Worm (Caenorhabditis elegans) whole organism, L4/young adult: ENCODE results near the gene K07H8.8.

Experiments
- W03F9.2 ChIP-seq: fragments of 150-350 bp; optimal IDR thresholded peaks from 2 replicates; lab custom pipeline; 2014; ENCODE audit warnings: missing biosample characterization, missing genetic modification characterization
- dao-5 ChIP-seq: sonication (generic microtip); optimal IDR thresholded peaks from 2 replicates; lab custom pipeline; 2016; ENCODE audit warnings: missing genotype, missing genetic modification characterization, moderate library complexity, missing compliant biosample characterization
- him-1 ChIP-seq: sonication (generic microtip); optimal IDR thresholded peaks from 2 replicates; lab custom pipeline; 2016; ENCODE audit warnings: missing genotype, missing genetic modification reagents, missing genetic modification characterization, missing compliant biosample characterization

The K07H8.8 gene

DNA sequence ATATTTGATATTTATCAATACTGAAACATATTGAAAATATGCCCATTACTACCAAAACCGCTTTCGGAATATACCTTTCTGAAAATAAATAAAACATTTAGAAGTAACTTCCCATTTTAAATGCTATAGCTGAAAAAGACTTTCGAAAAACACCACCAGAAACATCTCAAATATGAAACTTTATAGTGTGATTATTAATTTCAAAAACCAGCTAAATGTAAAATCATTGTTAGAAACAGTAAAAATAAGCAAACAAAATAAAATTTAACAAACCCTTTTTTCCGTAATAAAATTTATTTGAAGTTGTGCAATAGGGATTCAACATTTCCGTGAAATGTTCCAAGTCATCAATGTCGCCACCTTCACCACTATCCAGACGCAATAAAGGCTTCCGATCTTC is at the start of gene K07H8.8, which contains the start of gene K07H8.5:
Gene K07H8.8, minus strand, starts transcription at position 389 of the 400 bp plus-strand sequence.
Gene K07H8.5, plus strand, starts transcription at position 301 of the 400 bp plus-strand sequence.
- TF ChIP-seq W03F9.2 (tag; lab: Kevin White, UChicago) (no peak), dao-5 (tag; lab: Kevin White, UChicago) (no peak), him-1 (tag; lab: Kevin White, UChicago) (no peak)

DNA sequence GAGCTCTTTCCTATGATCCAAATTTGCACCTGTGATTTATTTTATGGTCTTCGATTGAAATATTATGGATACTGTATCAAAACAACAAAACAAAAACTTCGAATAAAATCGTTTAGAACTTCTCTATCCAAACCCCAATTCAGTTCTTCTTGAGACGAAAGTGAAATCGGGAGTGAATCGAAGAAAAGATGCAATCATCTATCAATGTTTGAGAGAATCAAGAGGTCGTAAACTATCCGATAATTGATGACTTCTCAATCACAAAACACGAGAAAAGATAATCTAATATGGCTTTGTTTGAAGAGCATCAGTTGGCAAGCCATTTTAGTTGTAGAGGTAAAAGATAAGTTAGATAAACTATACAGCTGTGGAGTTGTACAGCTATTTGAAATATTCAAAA is 49.6 kb upstream of the K07H8.8 start:
- TF ChIP-seq him-1 (tag; lab: Kevin White, UChicago) (no peak), W03F9.2 (tag; lab: Kevin White, UChicago) (no peak), dao-5 (tag; lab: Kevin White, UChicago) (no peak)

DNA sequence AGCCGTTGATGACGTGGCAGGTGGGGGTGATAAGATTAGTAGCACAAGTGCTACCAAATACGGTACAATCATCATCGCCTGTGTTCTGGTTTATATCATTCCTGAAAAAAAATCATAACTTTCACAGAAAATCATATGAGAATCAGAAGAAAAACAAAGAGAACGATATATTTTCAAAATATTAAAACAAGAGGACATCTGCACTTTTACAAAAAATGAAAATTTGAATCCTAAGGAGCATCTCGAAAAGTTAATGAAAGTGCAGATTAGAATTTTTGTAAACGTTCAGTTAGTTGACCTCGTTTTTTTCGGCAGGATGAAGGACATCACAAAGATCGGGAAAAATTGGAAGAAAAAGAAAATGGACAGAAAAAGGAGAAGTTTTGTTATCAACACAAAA is 44.6 kb upstream of the K07H8.8 start, which contains the start of gene F35H10.10:
Gene F35H10.10, minus strand, starts transcription at position 101 of the 400 bp plus-strand sequence.
- TF ChIP-seq him-1 (tag; lab: Kevin White, UChicago) (no peak), dao-5 (tag; lab: Kevin White, UChicago) (no peak), W03F9.2 (tag; lab: Kevin White, UChicago) (no peak)

DNA sequence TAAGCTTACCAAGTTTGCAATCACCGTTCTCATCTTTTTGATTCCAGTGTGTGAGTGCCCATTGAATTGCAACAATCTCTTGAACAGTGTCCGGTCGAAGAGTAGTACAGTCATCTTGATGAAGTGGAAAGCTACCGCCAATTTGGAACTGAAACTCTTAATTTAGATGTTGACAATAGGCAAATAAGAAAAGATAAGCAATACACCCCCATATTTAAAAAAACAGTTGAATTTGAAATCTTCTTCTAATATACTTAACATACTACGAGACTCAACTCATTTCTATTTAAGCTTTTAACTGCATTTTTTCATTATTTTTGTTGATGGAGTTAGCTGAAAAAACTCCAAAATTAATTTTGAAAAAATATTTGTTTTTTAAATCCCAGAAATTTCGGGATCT is 43.9 kb upstream of the K07H8.8 start:
- TF ChIP-seq W03F9.2 (tag; lab: Kevin White, UChicago) (no peak), him-1 (tag; lab: Kevin White, UChicago) (no peak), dao-5 (tag; lab: Kevin White, UChicago) (no peak)

DNA sequence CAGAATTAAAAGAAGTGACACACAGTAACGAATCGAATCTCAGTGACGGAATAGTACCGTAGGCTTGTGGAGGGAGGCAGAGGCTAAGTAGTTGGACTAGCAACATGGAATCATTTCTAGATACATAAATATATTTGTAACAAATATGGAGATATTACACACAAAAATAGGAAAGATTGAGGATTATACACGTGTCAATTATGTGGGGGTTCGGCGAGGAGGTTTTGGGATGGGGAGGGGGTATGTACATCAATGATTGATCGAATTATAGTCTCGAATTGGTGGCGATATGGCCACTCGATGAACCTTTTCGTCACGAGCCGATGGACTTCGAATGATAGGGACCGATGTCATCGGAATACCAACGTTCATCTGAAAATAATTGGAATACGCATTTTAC is 39.2 kb upstream of the K07H8.8 start:
- TF ChIP-seq dao-5 (tag; lab: Kevin White, UChicago) (no peak), him-1 (tag; lab: Kevin White, UChicago) (no peak), W03F9.2 (tag; lab: Kevin White, UChicago) (no peak)

DNA sequence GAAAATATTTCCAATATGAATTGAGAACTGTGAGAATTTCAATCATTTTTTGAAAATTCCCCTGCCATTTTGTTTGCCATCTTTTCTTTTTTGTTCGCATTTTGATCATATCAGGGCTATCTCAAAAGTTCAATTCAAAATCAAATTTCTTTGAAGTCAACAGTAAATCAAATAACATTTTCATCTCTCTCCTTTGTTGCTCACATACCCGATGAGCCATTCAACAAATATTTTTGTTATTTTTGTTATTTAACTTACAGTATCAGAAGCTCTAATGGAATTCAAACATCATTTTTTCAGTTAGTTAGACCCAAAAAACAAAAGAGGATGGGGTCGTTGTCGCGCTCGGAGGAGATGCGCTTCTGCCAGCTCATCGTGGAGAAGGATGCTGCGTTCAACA is 35.5 kb upstream of the K07H8.8 start, which contains the start of gene vha-5:
Gene vha-5, plus strand, starts transcription at position 301 of the 400 bp plus-strand sequence.
- TF ChIP-seq him-1 (tag; lab: Kevin White, UChicago) = no peak
- no peak for TF ChIP-seq dao-5 (tag; lab: Kevin White, UChicago)
- TF ChIP-seq W03F9.2 (tag; lab: Kevin White, UChicago) = no peak

DNA sequence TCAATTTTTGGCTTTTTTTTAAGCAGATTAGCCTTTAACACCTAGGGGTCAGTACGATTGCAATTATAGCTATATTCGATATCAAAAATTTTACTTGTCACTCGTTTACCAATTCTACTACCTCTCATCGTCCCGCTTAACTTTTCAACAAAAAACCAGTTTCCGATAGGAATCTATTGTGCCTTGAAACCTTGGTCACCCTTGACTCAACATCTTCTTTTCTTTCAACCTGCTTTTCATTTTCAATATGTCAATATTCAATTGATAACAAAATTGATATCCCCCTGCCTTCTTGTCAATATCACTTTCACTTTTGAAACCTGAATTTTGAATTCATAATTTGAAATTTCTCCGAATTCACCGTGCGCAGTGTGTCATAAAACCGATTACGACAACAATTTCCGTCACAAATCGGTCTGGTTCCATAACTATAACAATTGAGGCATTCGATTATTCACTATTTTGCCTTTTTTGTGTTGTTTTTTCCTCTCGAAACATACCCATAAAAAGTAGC is 34.5 kb upstream of the K07H8.8 start:
- TF ChIP-seq dao-5 (tag; lab: Kevin White, UChicago) = no peak
- TF ChIP-seq W03F9.2 (tag; lab: Kevin White, UChicago) = no peak
- no peak for TF ChIP-seq him-1 (tag; lab: Kevin White, UChicago)

DNA sequence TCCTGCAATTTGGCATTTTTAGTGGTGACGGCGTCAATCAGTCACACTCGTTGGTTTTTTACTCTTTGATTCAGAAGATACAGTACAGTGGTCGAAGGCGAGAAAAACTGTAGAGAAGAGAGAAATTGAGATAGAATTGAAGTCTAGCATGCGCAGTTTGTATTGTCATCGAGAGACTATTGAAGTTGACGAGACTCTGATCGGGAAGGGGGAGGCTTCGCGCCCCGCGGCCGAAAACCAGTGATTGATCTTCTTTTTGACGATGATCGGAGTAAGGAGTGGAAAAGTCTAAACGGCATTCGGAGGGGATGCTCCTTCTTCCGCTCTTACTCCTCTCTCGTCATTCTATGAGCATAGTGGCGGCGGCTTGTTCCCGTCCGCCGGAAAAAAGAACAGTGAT is 33.7 kb upstream of the K07H8.8 start:
- no peak for TF ChIP-seq W03F9.2 (tag; lab: Kevin White, UChicago)
- TF ChIP-seq dao-5 (tag; lab: Kevin White, UChicago) = no peak
- TF ChIP-seq him-1 (tag; lab: Kevin White, UChicago) = no peak

DNA sequence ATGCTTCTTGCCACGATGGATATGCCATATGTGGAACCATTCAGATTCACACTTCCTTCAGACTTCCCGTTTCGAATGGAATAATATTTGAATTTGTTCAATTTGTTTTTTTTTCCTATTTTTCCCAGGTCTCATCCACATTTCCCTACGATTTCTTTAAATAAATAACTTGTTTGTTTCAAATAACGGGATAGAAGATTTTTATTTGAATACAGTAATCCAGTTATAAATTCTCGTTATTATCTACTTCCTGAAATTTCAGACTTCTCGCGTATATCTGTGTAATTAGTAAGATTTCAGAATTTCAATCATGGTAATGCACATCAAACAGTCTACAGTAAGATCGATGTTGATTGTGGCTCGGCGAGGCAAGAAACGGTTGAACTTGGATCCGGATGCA is 32.3 kb upstream of the K07H8.8 start, which contains the start of gene F35H10.5:
Gene F35H10.5, plus strand, starts transcription at position 301 of the 400 bp plus-strand sequence.
- TF ChIP-seq him-1 (tag; lab: Kevin White, UChicago) (no peak), dao-5 (tag; lab: Kevin White, UChicago) (no peak), W03F9.2 (tag; lab: Kevin White, UChicago) (no peak)

DNA sequence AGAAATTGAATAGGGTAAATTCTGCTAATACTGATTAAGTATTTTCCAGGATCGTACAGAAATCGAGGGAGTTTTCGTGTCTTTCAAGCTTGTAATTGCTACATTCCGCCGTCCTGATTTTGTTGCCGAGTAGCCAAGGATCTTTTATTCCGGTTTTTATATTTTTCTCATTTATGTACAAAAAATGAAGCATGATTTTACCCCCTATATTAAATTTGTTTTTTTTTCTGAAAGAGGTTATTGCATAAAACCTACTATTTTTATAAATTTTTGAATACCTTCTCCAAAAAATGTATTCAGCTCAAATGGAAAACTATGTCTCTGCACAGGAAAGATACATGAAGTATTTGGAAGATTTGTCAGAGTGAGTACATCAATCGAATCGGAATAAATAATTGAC is 31.4 kb upstream of the K07H8.8 start, which contains the start of gene F35H10.6:
Gene F35H10.6, plus strand, starts transcription at position 301 of the 400 bp plus-strand sequence.
- no peak for TF ChIP-seq W03F9.2 (tag; lab: Kevin White, UChicago)
- TF ChIP-seq dao-5 (tag; lab: Kevin White, UChicago) = no peak
- no peak for TF ChIP-seq him-1 (tag; lab: Kevin White, UChicago)

DNA sequence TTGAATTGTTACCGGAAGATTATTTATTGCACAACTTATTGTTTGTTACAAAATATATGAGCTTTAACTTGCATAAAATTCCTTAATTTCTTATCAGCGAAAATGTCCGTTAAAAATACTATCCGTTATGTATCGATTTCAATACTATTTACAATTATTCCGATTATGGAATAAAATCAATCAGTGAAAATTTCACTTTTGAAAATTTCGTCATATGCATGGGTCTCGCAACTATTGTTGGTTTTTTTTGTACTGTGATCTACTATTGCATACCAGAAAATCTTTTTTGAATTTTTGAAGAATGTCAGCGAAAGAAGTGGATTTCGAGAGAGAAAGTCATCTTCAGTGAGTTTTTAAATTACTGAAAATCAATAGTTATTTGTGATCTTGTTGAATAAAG is 29.0 kb upstream of the K07H8.8 start, which contains the start of gene nprl-3:
Gene nprl-3, plus strand, starts transcription at position 301 of the 400 bp plus-strand sequence.
- TF ChIP-seq dao-5 (tag; lab: Kevin White, UChicago) = no peak
- TF ChIP-seq him-1 (tag; lab: Kevin White, UChicago) = no peak

DNA sequence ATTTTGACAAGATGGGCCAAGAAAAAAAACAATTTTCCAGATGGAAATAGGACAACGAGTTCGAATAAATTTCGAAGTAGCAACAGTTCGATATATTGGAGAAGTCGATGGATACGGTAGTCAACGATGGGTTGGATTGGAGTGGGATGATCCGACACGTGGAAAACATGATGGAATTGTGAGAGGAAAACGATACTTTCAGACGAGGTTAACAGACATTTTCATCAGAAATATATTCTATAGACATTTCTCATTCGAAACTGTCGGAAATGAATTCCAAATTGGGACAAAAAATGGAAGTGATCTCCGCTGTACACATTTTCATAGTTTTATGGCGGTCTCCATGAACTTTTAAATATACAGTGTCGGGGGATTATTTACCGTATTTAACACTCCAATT is 26.4 kb upstream of the K07H8.8 start, which contains the start of gene tbce-1:
Gene tbce-1, plus strand, starts transcription at position 41 of the 400 bp plus-strand sequence.
- TF ChIP-seq him-1 (tag; lab: Kevin White, UChicago) = no peak
- TF ChIP-seq dao-5 (tag; lab: Kevin White, UChicago) = no peak
- TF ChIP-seq W03F9.2 (tag; lab: Kevin White, UChicago) = no peak

DNA sequence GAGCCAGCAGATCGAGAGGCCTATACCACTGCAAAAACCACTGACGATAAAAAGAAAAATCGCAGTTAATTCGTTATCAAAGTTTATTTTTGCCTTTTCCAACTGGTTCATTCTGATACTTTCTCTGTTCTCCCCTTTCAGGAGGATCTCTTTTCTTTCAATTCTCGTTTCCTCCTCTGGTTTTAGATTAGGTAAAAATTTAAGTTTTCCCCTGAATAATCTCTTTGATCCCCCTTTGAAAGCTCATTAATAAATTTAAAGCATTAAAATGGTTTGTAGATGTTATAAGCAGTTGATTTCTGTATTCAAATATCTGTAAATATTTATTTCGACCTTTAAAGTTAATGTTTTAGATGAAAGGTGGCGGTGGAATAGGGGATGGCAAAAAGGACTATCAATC is 23.0 kb upstream of the K07H8.8 start, which contains the start of gene K07H8.2:
Gene K07H8.2, plus strand, starts transcription at position 301 of the 400 bp plus-strand sequence.
- TF ChIP-seq him-1 (tag; lab: Kevin White, UChicago) (no peak), dao-5 (tag; lab: Kevin White, UChicago) (no peak), W03F9.2 (tag; lab: Kevin White, UChicago) (no peak)
